Worm (Caenorhabditis elegans) whole organism, mixed stage, embryonic: Measurements from ENCODE around the gene F08G12.11.

Experiments used
- M03D4.4 ChIP-seq: sonication (generic microtip); optimal IDR thresholded peaks from 2 replicates; lab custom pipeline; 2017; ENCODE audit warnings: mild to moderate bottlenecking, missing genetic modification characterization, missing compliant biosample characterization
- bed-3 ChIP-seq: fragments of 200-800 bp; sonication (Bioruptor generic); optimal IDR thresholded peaks from 3 replicates; lab custom pipeline; 2018; ENCODE audit warnings: mild to moderate bottlenecking, missing genetic modification characterization, moderate library complexity, missing compliant biosample characterization
- blmp-1 ChIP-seq: fragments of 150-350 bp; optimal IDR thresholded peaks from 2 replicates; lab custom pipeline; 2014; ENCODE audit warnings: missing biosample characterization, missing genetic modification characterization
- ceh-39 ChIP-seq: fragments of 150-350 bp; optimal IDR thresholded peaks from 2 replicates; lab custom pipeline; 2014; ENCODE audit warnings: missing biosample characterization, missing genetic modification characterization
- ceh-43 ChIP-seq: fragments of 200-800 bp; sonication (Bioruptor generic); optimal IDR thresholded peaks from 2 replicates; lab custom pipeline; 2018; ENCODE audit warnings: mild to moderate bottlenecking, missing genetic modification characterization, moderate library complexity, missing compliant biosample characterization
- ceh-83 ChIP-seq: fragments of 200-800 bp; sonication (Bioruptor generic); optimal IDR thresholded peaks from 2 replicates; lab custom pipeline; 2018; ENCODE audit warnings: mild to moderate bottlenecking, missing genetic modification characterization, missing compliant biosample characterization
- ces-1 ChIP-seq: fragments of 150-350 bp; optimal IDR thresholded peaks from 2 replicates; lab custom pipeline; 2014; ENCODE audit warnings: missing biosample characterization, missing genetic modification reagents, missing genetic modification characterization
- cnd-1 ChIP-seq: fragments of 200-800 bp; sonication (Bioruptor generic); optimal IDR thresholded peaks from 2 replicates; lab custom pipeline; 2018; ENCODE audit warnings: mild to moderate bottlenecking, missing genetic modification characterization, missing compliant biosample characterization
- drap-1 ChIP-seq: fragments of 200-800 bp; sonication (Bioruptor generic); optimal IDR thresholded peaks from 3 replicates; lab custom pipeline; 2018; ENCODE audit warnings: mild to moderate bottlenecking, missing genetic modification characterization, missing compliant biosample characterization
- elt-1 ChIP-seq: sonication (generic microtip); optimal IDR thresholded peaks from 2 replicates; lab custom pipeline; 2017; ENCODE audit warnings: missing genetic modification characterization, mild to moderate bottlenecking, missing compliant biosample characterization, antibody characterized with exemption, moderate library complexity, borderline replicate concordance; ENCODE audit not compliant: insufficient read depth
- elt-3 ChIP-seq: fragments of 150-350 bp; optimal IDR thresholded peaks from 2 replicates; lab custom pipeline; 2014; ENCODE audit warnings: missing biosample characterization, missing genetic modification characterization
- flh-1 ChIP-seq: fragments of 200-800 bp; sonication (Bioruptor generic); optimal IDR thresholded peaks from 2 replicates; lab custom pipeline; 2018; ENCODE audit warnings: mild to moderate bottlenecking, missing genetic modification characterization, moderate library complexity, missing compliant biosample characterization
- ham-2 ChIP-seq: fragments of 200-800 bp; sonication (Bioruptor generic); optimal IDR thresholded peaks from 2 replicates; lab custom pipeline; 2018; ENCODE audit warnings: mild to moderate bottlenecking, missing genetic modification characterization, missing compliant biosample characterization
- hlh-1 ChIP-seq: fragments of 150-350 bp; optimal IDR thresholded peaks from 2 replicates; lab custom pipeline; 2014; ENCODE audit warnings: missing biosample characterization, missing genetic modification reagents, missing genetic modification characterization
- lin-32 ChIP-seq: fragments of 200-800 bp; sonication (Bioruptor generic); optimal IDR thresholded peaks from 2 replicates; lab custom pipeline; 2018; ENCODE audit warnings: mild to moderate bottlenecking, missing genetic modification characterization, missing compliant biosample characterization
- mab-5 ChIP-seq: fragments of 150-350 bp; optimal IDR thresholded peaks from 2 replicates; lab custom pipeline; 2014; ENCODE audit warnings: missing biosample characterization, missing genetic modification characterization
- mls-2 ChIP-seq: sonication (generic microtip); optimal IDR thresholded peaks from 2 replicates; lab custom pipeline; 2016; ENCODE audit warnings: mild to moderate bottlenecking, missing genetic modification characterization, moderate library complexity, missing compliant biosample characterization
- nhr-12 ChIP-seq: fragments of 150-350 bp; optimal IDR thresholded peaks from 2 replicates; lab custom pipeline; 2014; ENCODE audit warnings: missing biosample characterization, missing genetic modification characterization
- nhr-237 ChIP-seq: fragments of 150-350 bp; optimal IDR thresholded peaks from 2 replicates; lab custom pipeline; 2014; ENCODE audit warnings: missing biosample characterization, missing genetic modification characterization
- nhr-28 ChIP-seq: fragments of 150-350 bp; optimal IDR thresholded peaks from 2 replicates; lab custom pipeline; 2014; ENCODE audit warnings: missing biosample characterization, missing genetic modification characterization
- nhr-76 ChIP-seq: sonication (generic microtip); optimal IDR thresholded peaks from 2 replicates; lab custom pipeline; 2017; ENCODE audit warnings: missing biosample characterization, missing genetic modification characterization
- pha-4 ChIP-seq: fragments of 150-350 bp; optimal IDR thresholded peaks from 2 replicates; lab custom pipeline; 2018; ENCODE audit warnings: missing biosample characterization, missing genetic modification reagents, missing genetic modification characterization
- sem-2 ChIP-seq: fragments of 200-800 bp; sonication (Bioruptor generic); optimal IDR thresholded peaks from 2 replicates; lab custom pipeline; 2018; ENCODE audit warnings: mild to moderate bottlenecking, missing genetic modification characterization, missing compliant biosample characterization
- snpc-4 ChIP-seq: fragments of 150-350 bp; optimal IDR thresholded peaks from 2 replicates; lab custom pipeline; 2014; ENCODE audit warnings: missing biosample characterization, missing genetic modification characterization
- sptf-1 ChIP-seq: sonication (generic microtip); optimal IDR thresholded peaks from 2 replicates; lab custom pipeline; 2017; ENCODE audit warnings: mild to moderate bottlenecking, missing genetic modification characterization, moderate library complexity, missing compliant biosample characterization
- unc-120 ChIP-seq: sonication (generic microtip); optimal IDR thresholded peaks from 2 replicates; lab custom pipeline; 2017; ENCODE audit warnings: missing genetic modification characterization, missing compliant biosample characterization; ENCODE audit not compliant: poor library complexity, severe bottlenecking
- unc-39 ChIP-seq: fragments of 150-350 bp; optimal IDR thresholded peaks from 2 replicates; lab custom pipeline; 2014; ENCODE audit warnings: missing biosample characterization, missing genetic modification characterization
- unc-62 ChIP-seq: fragments of 150-350 bp; optimal IDR thresholded peaks from 2 replicates; lab custom pipeline; 2014; ENCODE audit warnings: missing biosample characterization, missing genetic modification reagents, missing genetic modification characterization
- ztf-11 ChIP-seq: fragments of 150-350 bp; optimal IDR thresholded peaks from 2 replicates; lab custom pipeline; 2014; ENCODE audit warnings: missing biosample characterization, missing genetic modification characterization

F08G12.11 gene

DNA sequence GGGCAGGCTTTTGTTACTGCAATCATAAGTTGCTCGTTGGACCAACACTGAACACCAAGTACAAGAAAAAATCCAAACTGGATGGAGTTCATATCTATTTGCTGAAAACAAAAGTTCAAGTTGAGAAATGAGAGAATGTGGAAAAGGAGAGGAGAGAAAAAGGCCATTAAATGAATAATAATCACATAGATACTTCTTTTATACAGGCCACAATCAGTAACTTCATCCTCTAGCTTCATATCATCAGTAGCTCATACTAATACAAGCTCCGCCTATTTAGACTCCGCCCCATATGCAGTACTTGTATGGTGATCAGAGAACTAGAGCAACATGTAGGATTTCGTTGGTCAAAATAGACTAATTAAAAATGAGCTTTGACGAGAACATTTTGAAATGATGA, 36.1 kb downstream of the F08G12.11 start, which contains the start of gene F38B2.2:
F38B2.2 (minus strand) TSS at position 101 of the 400 bp plus-strand sequence.
- no peak for TF ChIP-seq nhr-28
- TF ChIP-seq hlh-1 (tag; lab: Kevin White, UChicago): no peak
- no peak for TF ChIP-seq lin-32

DNA sequence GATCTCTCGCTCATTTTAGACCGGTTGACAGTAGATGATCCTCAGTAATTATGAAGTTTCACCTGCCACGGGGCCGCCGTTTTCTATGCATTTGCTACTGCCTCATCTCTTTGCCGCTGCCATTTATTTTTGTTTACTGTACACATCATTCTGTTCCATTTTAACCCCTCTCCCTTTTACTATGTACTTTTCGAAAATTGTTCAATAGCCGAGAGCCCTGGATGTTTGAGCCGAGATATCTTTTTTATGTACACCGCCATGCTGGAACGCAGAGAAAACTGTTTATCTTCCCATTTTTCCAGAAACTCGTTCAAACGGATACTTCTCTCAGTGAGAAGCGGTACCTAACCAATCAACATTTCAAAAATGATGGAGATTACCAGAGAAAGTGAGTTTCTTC, 44.5 kb downstream of the F08G12.11 start, which contains the start of gene ifa-1:
ifa-1 (plus strand) TSS at position 301 of the 400 bp plus-strand sequence.
- no peak for TF ChIP-seq unc-120 (tag; lab: Kevin White, UChicago)
- TF ChIP-seq drap-1 (GFP tag; lab: Kevin White, UChicago): no peak
- TF ChIP-seq ztf-11 (tag; lab: Kevin White, UChicago): no peak
- TF ChIP-seq nhr-237 (tag; lab: Kevin White, UChicago): no peak
- TF ChIP-seq ceh-83 (GFP tag; lab: Kevin White, UChicago): no peak
- TF ChIP-seq nhr-76 (tag; lab: Kevin White, UChicago): no peak
- no peak for TF ChIP-seq unc-62 (GFP tag; lab: Kevin White, UChicago)
- TF ChIP-seq mab-5: no peak
- no peak for TF ChIP-seq hlh-1 (tag; lab: Kevin White, UChicago)
- TF ChIP-seq sptf-1 (tag; lab: Kevin White, UChicago): no peak
- no peak for TF ChIP-seq bed-3 (GFP tag; lab: Kevin White, UChicago)
- no peak for TF ChIP-seq sem-2

DNA sequence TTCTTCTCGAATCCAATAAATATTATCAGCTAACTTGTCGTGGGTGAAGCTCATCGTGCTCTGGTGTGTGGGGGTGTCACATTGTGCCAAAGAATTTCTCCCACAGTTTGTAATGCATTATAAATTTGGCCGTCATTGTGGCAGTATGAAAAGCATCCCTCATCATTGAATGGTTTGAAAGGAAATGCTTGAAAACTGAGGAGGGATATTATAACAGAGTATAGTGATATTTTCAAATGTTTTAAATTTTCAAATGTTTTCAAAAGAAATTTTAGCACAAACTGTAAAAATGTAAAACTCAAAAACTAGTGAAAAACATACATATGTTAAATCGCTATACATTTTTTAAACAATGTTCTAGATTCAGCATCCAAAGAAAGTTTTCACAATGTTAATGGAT, 46.4 kb downstream of the F08G12.11 start, which contains the start of gene C03A3.3:
C03A3.3 (minus strand) TSS at position 101 of the 400 bp plus-strand sequence.
- no peak for TF ChIP-seq nhr-28
- no peak for TF ChIP-seq lin-32
- TF ChIP-seq M03D4.4 (tag; lab: Kevin White, UChicago): no peak
- no peak for TF ChIP-seq nhr-237 (tag; lab: Kevin White, UChicago)
- TF ChIP-seq ham-2: no peak
- TF ChIP-seq ceh-39: no peak
- no peak for TF ChIP-seq mab-5
- no peak for TF ChIP-seq elt-1
- no peak for TF ChIP-seq sem-2
- TF ChIP-seq flh-1 (GFP tag; lab: Kevin White, UChicago): no peak
- no peak for TF ChIP-seq unc-39 (tag; lab: Kevin White, UChicago)
- no peak for TF ChIP-seq drap-1 (GFP tag; lab: Kevin White, UChicago)

DNA sequence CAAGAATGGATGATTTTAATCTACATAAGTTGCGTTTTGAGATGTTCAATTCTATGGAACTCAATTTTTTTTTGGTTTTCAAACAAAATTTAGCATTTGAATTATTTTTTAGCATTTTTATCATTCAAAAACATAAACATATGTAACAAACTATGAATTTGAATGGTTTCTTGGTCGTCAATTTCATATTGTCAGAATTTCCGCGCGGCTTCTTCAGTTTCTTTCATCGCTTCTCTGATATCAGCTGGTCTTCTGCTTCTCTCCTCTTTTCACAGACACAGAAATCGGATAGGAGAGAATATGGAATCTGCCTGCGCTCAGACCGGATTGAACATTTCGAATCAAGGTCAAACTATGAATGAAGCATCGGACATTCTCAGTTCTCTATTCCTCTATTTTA, 48.7 kb downstream of the F08G12.11 start, which contains the start of gene C03A3.9:
C03A3.9 (plus strand) TSS at position 301 of the 400 bp plus-strand sequence.
- no peak for TF ChIP-seq bed-3 (GFP tag; lab: Kevin White, UChicago)
- no peak for TF ChIP-seq ham-2
- TF ChIP-seq ztf-11 (tag; lab: Kevin White, UChicago): no peak
- no peak for TF ChIP-seq cnd-1 (tag; lab: Kevin White, UChicago)
- TF ChIP-seq ceh-83 (GFP tag; lab: Kevin White, UChicago): no peak
- no peak for TF ChIP-seq ces-1 (GFP tag; lab: Kevin White, UChicago)
- no peak for TF ChIP-seq mls-2 (tag; lab: Kevin White, UChicago)
- TF ChIP-seq elt-3 (tag; lab: Kevin White, UChicago): no peak
- TF ChIP-seq snpc-4 (tag; lab: Kevin White, UChicago): no peak
- no peak for TF ChIP-seq lin-32
- TF ChIP-seq ceh-43 (GFP tag; lab: Kevin White, UChicago): no peak
- TF ChIP-seq hlh-1 (tag; lab: Kevin White, UChicago): no peak
- TF ChIP-seq blmp-1 (tag; lab: Kevin White, UChicago): no peak

DNA sequence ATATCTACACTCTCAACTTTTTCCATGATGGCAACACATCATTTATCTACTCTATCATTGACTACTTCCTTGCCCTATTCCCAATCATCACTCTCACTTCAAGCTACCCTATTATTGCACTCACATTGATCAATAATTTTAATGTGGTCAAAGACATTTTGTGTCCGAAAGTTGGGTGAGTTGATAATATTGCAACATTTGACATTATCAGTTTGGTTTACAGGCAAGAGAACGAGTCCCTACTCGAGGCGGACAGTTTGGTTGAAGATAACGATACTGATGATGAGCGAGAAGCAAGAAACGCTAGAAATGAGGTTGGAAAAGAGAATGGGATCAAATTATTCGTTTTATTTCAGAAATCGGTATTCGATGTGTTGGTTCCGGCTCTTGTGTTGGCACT, 50.7 kb downstream of the F08G12.11 start:
- TF ChIP-seq ces-1 (GFP tag; lab: Kevin White, UChicago) (no peak), elt-3 (tag; lab: Kevin White, UChicago) (no peak), sptf-1 (tag; lab: Kevin White, UChicago) (no peak), mls-2 (tag; lab: Kevin White, UChicago) (no peak), flh-1 (GFP tag; lab: Kevin White, UChicago) (no peak), nhr-12 (tag; lab: Kevin White, UChicago) (no peak), drap-1 (GFP tag; lab: Kevin White, UChicago) (no peak), lin-32 (no peak), bed-3 (GFP tag; lab: Kevin White, UChicago) (no peak), ztf-11 (tag; lab: Kevin White, UChicago) (no peak), sem-2 (no peak), pha-4 (tag; lab: Kevin White, UChicago) (no peak), ham-2 (no peak)
